Worm (Caenorhabditis elegans) whole organism, L3 larva: Measurements from ENCODE around the gene nhr-39.

Experiments used
- jun-1 ChIP-seq: fragments of 150-350 bp; optimal IDR thresholded peaks from 2 replicates; lab custom pipeline; 2014; ENCODE audit warnings: missing biosample characterization, missing genetic modification reagents, missing genetic modification characterization
- nhr-11 ChIP-seq: fragments of 150-350 bp; optimal IDR thresholded peaks from 2 replicates; lab custom pipeline; 2014; ENCODE audit warnings: missing biosample characterization, missing genetic modification characterization
- nhr-76 ChIP-seq: fragments of 150-350 bp; sonication (generic microtip); optimal IDR thresholded peaks from 5 replicates; lab custom pipeline; 2014; ENCODE audit warnings: missing biosample characterization, missing genetic modification characterization
- ztf-4 ChIP-seq: fragments of 150-350 bp; optimal IDR thresholded peaks from 2 replicates; lab custom pipeline; 2014; ENCODE audit warnings: missing biosample characterization, missing genetic modification characterization

- no peak for TF ChIP-seq jun-1 (tag; lab: Kevin White, UChicago)
- TF ChIP-seq ztf-4 (tag; lab: Kevin White, UChicago), result no peak
- TF ChIP-seq nhr-11 (tag; lab: Kevin White, UChicago), result no peak
- no peak for TF ChIP-seq nhr-76 (tag; lab: Kevin White, UChicago)
These were observed 37.2 kb downstream of the nhr-39 start for ce11 chrV:9340318-9340717.
